Worm (Caenorhabditis elegans) whole organism, L4 larva: ENCODE data around the gene phf-31.

Experiments used
- F26F4.8 ChIP-seq: fragments of 200-800 bp; sonication (Bioruptor generic); conservative IDR thresholded peaks from 2 replicates; pipeline ENCODE4 v1.3.6; 2022; ENCODE audit warnings: missing genetic modification characterization, missing compliant biosample characterization
- F37D6.2 ChIP-seq: sonication (generic microtip); optimal IDR thresholded peaks from 2 replicates; lab custom pipeline; 2016; ENCODE audit warnings: mild to moderate bottlenecking, missing genetic modification characterization, missing compliant biosample characterization
- Y48G9A.11 ChIP-seq: fragments of 200-800 bp; sonication (Bioruptor generic); IDR thresholded peaks from 2 replicates; pipeline ENCODE4 v1.3.6; 2022; ENCODE audit warnings: missing genetic modification reagents, missing genetic modification characterization, missing compliant biosample characterization
- ZK546.5 ChIP-seq, 2 experiments: sonication (generic microtip); optimal IDR thresholded peaks; 2 replicates each; lab custom pipeline; 2017; ENCODE audit warnings: missing biosample characterization in 2 of 2, missing genetic modification characterization in 2 of 2
- aha-1 ChIP-seq: fragments of 150-350 bp; peaks from one replicate; lab custom pipeline; 2014; ENCODE audit warnings: missing biosample characterization, missing genetic modification characterization
- aly-2 ChIP-seq: sonication (generic microtip); optimal IDR thresholded peaks from 2 replicates; lab custom pipeline; 2018; ENCODE audit warnings: missing biosample characterization, missing genetic modification characterization
- ceh-28 ChIP-seq: fragments of 150-350 bp; optimal IDR thresholded peaks from 2 replicates; lab custom pipeline; 2014; ENCODE audit warnings: missing biosample characterization, missing genetic modification reagents, missing genetic modification characterization
- ceh-44 ChIP-seq: fragments of 200-800 bp; sonication (Bioruptor generic); IDR thresholded peaks from 2 replicates; pipeline ENCODE4 v1.3.6; 2022; ENCODE audit warnings: missing genetic modification reagents, missing genetic modification characterization, missing compliant biosample characterization
- ceh-82 ChIP-seq: sonication (generic microtip); optimal IDR thresholded peaks from 2 replicates; lab custom pipeline; 2017; ENCODE audit warnings: missing biosample characterization, missing genetic modification characterization
- ces-1 ChIP-seq: fragments of 150-350 bp; sonication (generic microtip); optimal IDR thresholded peaks from 4 replicates; lab custom pipeline; 2014; ENCODE audit warnings: missing biosample characterization, missing genetic modification reagents, missing genetic modification characterization
- cey-2 ChIP-seq: sonication (generic microtip); optimal IDR thresholded peaks from 3 replicates; lab custom pipeline; 2017; ENCODE audit warnings: missing genetic modification characterization, mild to moderate bottlenecking, missing compliant biosample characterization, antibody characterized with exemption, borderline replicate concordance; ENCODE audit not compliant: insufficient read depth
- daf-16 ChIP-seq, 3 experiments: sonication (generic microtip); optimal IDR thresholded peaks; 2 replicates each; lab custom pipeline; 2016 to 2017; ENCODE audit warnings: missing genetic modification characterization in 3 of 3, missing genetic modification reagents in 3 of 3, mild to moderate bottlenecking in 2 of 3, missing compliant biosample characterization in 2 of 3, missing biosample characterization in 1 of 3, moderate library complexity in 1 of 3
- dmd-6 ChIP-seq: fragments of 200-800 bp; sonication (Bioruptor generic); IDR thresholded peaks from 2 replicates; pipeline ENCODE4 v1.3.6; 2022; ENCODE audit warnings: missing genetic modification reagents, missing genetic modification characterization, missing compliant biosample characterization
- dpl-1 ChIP-seq: fragments of 150-350 bp; optimal IDR thresholded peaks from 2 replicates; lab custom pipeline; 2014; ENCODE audit warnings: missing biosample characterization, missing genetic modification reagents, missing genetic modification characterization
- duxl-1 ChIP-seq: sonication (generic microtip); optimal IDR thresholded peaks from 2 replicates; lab custom pipeline; 2016; ENCODE audit warnings: mild to moderate bottlenecking, missing genetic modification characterization, moderate library complexity, missing compliant biosample characterization; ENCODE audit not compliant: poor library complexity
- dve-1 ChIP-seq: sonication (generic microtip); optimal IDR thresholded peaks from 2 replicates; lab custom pipeline; 2017; ENCODE audit warnings: antibody characterized with exemption, mild to moderate bottlenecking, missing genetic modification characterization, missing compliant biosample characterization; ENCODE audit not compliant: insufficient read depth
- hlh-11 ChIP-seq: fragments of 200-800 bp; sonication (Bioruptor generic); optimal IDR thresholded peaks from 2 replicates; lab custom pipeline; 2018; ENCODE audit warnings: mild to moderate bottlenecking, missing genetic modification characterization, missing compliant biosample characterization
- hlh-30 ChIP-seq: sonication (generic microtip); optimal IDR thresholded peaks from 2 replicates; lab custom pipeline; 2017; ENCODE audit warnings: antibody characterized with exemption, mild to moderate bottlenecking, missing genetic modification characterization, missing compliant biosample characterization; ENCODE audit not compliant: insufficient read depth
- hmg-1.1 ChIP-seq: fragments of 200-800 bp; sonication (Bioruptor generic); IDR thresholded peaks from 2 replicates; pipeline ENCODE4 v1.3.6; 2022; ENCODE audit warnings: missing genetic modification reagents, missing genetic modification characterization, missing compliant biosample characterization
- lim-7 ChIP-seq: fragments of 200-800 bp; sonication (Bioruptor generic); IDR thresholded peaks from 2 replicates; pipeline ENCODE4 v1.3.6; 2022; ENCODE audit warnings: missing genetic modification characterization, missing compliant biosample characterization
- lin-1 ChIP-seq: fragments of 200-800 bp; sonication (Bioruptor generic); IDR thresholded peaks from 2 replicates; pipeline ENCODE4 v1.3.6; 2022; ENCODE audit warnings: missing genetic modification reagents, missing genetic modification characterization, missing compliant biosample characterization
- lin-13 ChIP-seq: fragments of 150-350 bp; optimal IDR thresholded peaks from 2 replicates; lab custom pipeline; 2014; ENCODE audit warnings: missing biosample characterization, missing genetic modification reagents, missing genetic modification characterization
- lin-39 ChIP-seq: fragments of 150-350 bp; optimal IDR thresholded peaks from 2 replicates; lab custom pipeline; 2014; ENCODE audit warnings: missing biosample characterization, missing genetic modification reagents, missing genetic modification characterization
- madf-5 ChIP-seq, 2 experiments: fragments of 200-800 bp; sonication (Bioruptor generic); IDR thresholded peaks; 2 replicates each; pipeline ENCODE4 v1.3.6; 2022; ENCODE audit warnings: missing compliant biosample characterization in 2 of 2, missing genetic modification characterization in 2 of 2
- mdl-1 ChIP-seq, 2 experiments: fragments of 150-350 bp in 1 of 2; sonication (generic microtip) in 1 of 2; optimal IDR thresholded peaks; 2 replicates each; lab custom pipeline; 2014 to 2017; ENCODE audit warnings: missing biosample characterization in 2 of 2, missing genetic modification characterization in 2 of 2
- mdt-29 ChIP-seq: fragments of 200-800 bp; sonication (Bioruptor generic); IDR thresholded peaks from 2 replicates; pipeline ENCODE4 v1.3.6; 2022; ENCODE audit warnings: missing genetic modification reagents, missing genetic modification characterization, missing compliant biosample characterization
- nhr-11 ChIP-seq: fragments of 150-350 bp; optimal IDR thresholded peaks from 2 replicates; lab custom pipeline; 2014; ENCODE audit warnings: missing biosample characterization, missing genetic modification characterization
- nhr-28 ChIP-seq: fragments of 150-350 bp; optimal IDR thresholded peaks from 2 replicates; lab custom pipeline; 2014; ENCODE audit warnings: missing biosample characterization, missing genetic modification characterization
- nhr-76 ChIP-seq: fragments of 150-350 bp; optimal IDR thresholded peaks from 2 replicates; lab custom pipeline; 2014; ENCODE audit warnings: missing biosample characterization, missing genetic modification characterization
- pha-4 ChIP-seq, 2 experiments: fragments of 150-350 bp in 1 of 2; fragments of 200-800 bp in 1 of 2; sonication (Bioruptor generic) in 1 of 2; IDR thresholded peaks in 1 of 2; optimal IDR thresholded peaks in 1 of 2; 2 replicates each; pipeline versions ENCODE4 v1.3.6 to Lab custom; 2014 to 2022; ENCODE audit warnings: missing genetic modification characterization in 2 of 2, missing genetic modification reagents in 2 of 2, missing biosample characterization in 1 of 2, missing compliant biosample characterization in 1 of 2
- php-3 ChIP-seq: fragments of 200-800 bp; sonication (Bioruptor generic); IDR thresholded peaks from 2 replicates; pipeline ENCODE4 v1.3.6; 2022; ENCODE audit warnings: missing genetic modification reagents, missing genetic modification characterization, missing compliant biosample characterization
- pqm-1 ChIP-seq: sonication (generic microtip); optimal IDR thresholded peaks from 2 replicates; lab custom pipeline; 2017; ENCODE audit warnings: missing biosample characterization, missing genetic modification characterization
- sdz-12 ChIP-seq: fragments of 200-800 bp; sonication (Bioruptor generic); optimal IDR thresholded peaks from 2 replicates; lab custom pipeline; 2018; ENCODE audit warnings: mild to moderate bottlenecking, missing genetic modification characterization, missing compliant biosample characterization
- set-16 ChIP-seq: fragments of 200-800 bp; sonication (Bioruptor generic); IDR thresholded peaks from 2 replicates; pipeline ENCODE4 v1.3.6; 2022; ENCODE audit warnings: missing genetic modification reagents, missing genetic modification characterization, missing compliant biosample characterization
- snpc-1.2 ChIP-seq: fragments of 200-800 bp; sonication (Bioruptor generic); IDR thresholded peaks from 2 replicates; pipeline ENCODE4 v1.3.6; 2022; ENCODE audit warnings: missing genetic modification reagents, missing genetic modification characterization, missing compliant biosample characterization
- snpc-4 ChIP-seq: fragments of 150-350 bp; optimal IDR thresholded peaks from 2 replicates; lab custom pipeline; 2014; ENCODE audit warnings: missing biosample characterization, missing genetic modification characterization
- tag-97 ChIP-seq: fragments of 200-800 bp; sonication (Bioruptor generic); IDR thresholded peaks from 2 replicates; pipeline ENCODE4 v1.3.6; 2022; ENCODE audit warnings: missing genetic modification characterization, missing compliant biosample characterization
- tra-1 ChIP-seq: fragments of 200-800 bp; sonication (Bioruptor generic); IDR thresholded peaks from 2 replicates; pipeline ENCODE4 v1.3.6; 2022; ENCODE audit warnings: missing genetic modification reagents, missing genetic modification characterization, missing compliant biosample characterization
- unc-62 ChIP-seq, 3 experiments: fragments of 150-350 bp in 1 of 3; sonication (generic microtip); optimal IDR thresholded peaks in 2 of 3; peaks in 1 of 3; 1 replicate in 1 of 3; 2 replicates in 2 of 3; lab custom pipeline; 2014 to 2017; ENCODE audit warnings: missing biosample characterization in 3 of 3, missing genetic modification characterization in 3 of 3, missing genetic modification reagents in 3 of 3, missing genotype in 1 of 3
- zag-1 ChIP-seq: fragments of 150-350 bp; optimal IDR thresholded peaks from 2 replicates; lab custom pipeline; 2014; ENCODE audit warnings: missing biosample characterization, missing genetic modification characterization
- zip-11 ChIP-seq: fragments of 200-800 bp; sonication (Bioruptor generic); IDR thresholded peaks from 2 replicates; pipeline ENCODE4 v1.3.6; 2022; ENCODE audit warnings: missing genetic modification characterization, missing compliant biosample characterization
- zip-2 ChIP-seq: fragments of 150-350 bp; optimal IDR thresholded peaks from 2 replicates; lab custom pipeline; 2014; ENCODE audit warnings: missing biosample characterization, missing genetic modification characterization
- ztf-11 ChIP-seq: fragments of 150-350 bp; optimal IDR thresholded peaks from 2 replicates; lab custom pipeline; 2014; ENCODE audit warnings: missing biosample characterization, missing genetic modification characterization

phf-31 gene

ce11 chrX:10691643-10692042 lies 9.8 kb downstream of the phf-31 start, which contains the start of gene yap-1:
Gene yap-1, plus strand, starts transcription at chrX:10691943.
- TF ChIP-seq F26F4.8 (GFP tag; lab: Robert Waterston, UW) (no peak), unc-62 (GFP tag; optimal IDR thresholded peaks at IDR 0.05 in 1 of 2; lab: Kevin White, UChicago) (peak in 1 of 2 experiments; percentile 43), unc-62 (tag; optimal IDR thresholded peaks at IDR 0.05; lab: Kevin White, UChicago) (no peak)
- TF ChIP-seq, all 104 proteins: peak for 1

ce11 chrX:10692057-10692456 lies 10.3 kb downstream of the phf-31 start:
- TF ChIP-seq aha-1: no peak
- TF ChIP-seq snpc-4: no peak
- no peak for TF ChIP-seq ceh-82 (tag; lab: Kevin White, UChicago)
- TF ChIP-seq dpl-1 (GFP tag; lab: Kevin White, UChicago): no peak
- TF ChIP-seq ztf-11 (tag; lab: Kevin White, UChicago): no peak
- no peak for TF ChIP-seq tag-97
- TF ChIP-seq zip-11 (GFP tag; lab: Robert Waterston, UW): no peak
- TF ChIP-seq zag-1 (tag; lab: Kevin White, UChicago): no peak
- no peak for TF ChIP-seq madf-5 (GFP tag; IDR thresholded peaks at IDR 0.05; lab: Robert Waterston, UW)
- TF ChIP-seq cey-2: no peak
- TF ChIP-seq snpc-1.2 (GFP tag; lab: Robert Waterston, UW): no peak
- no peak for TF ChIP-seq mdl-1 (tag; optimal IDR thresholded peaks at IDR 0.05; lab: Kevin White, UChicago)

- no peak for TF ChIP-seq F37D6.2 (tag; lab: Kevin White, UChicago)
- TF ChIP-seq nhr-28: peak; percentile 55
- TF ChIP-seq daf-16 (GFP tag; optimal IDR thresholded peaks at IDR 0.05; lab: Kevin White, UChicago): no peak
- TF ChIP-seq daf-16 (tag; optimal IDR thresholded peaks at IDR 0.05; lab: Kevin White, UChicago): peak; percentile 23
- TF ChIP-seq dve-1 (tag; lab: Kevin White, UChicago): peak; percentile 68
- TF ChIP-seq pqm-1 (tag; lab: Kevin White, UChicago): peak; percentile 32
- TF ChIP-seq hlh-30 (tag; lab: Kevin White, UChicago): peak; percentile 43
- no peak for TF ChIP-seq duxl-1 (tag; lab: Kevin White, UChicago)
- no peak for TF ChIP-seq dpl-1 (GFP tag; lab: Kevin White, UChicago)
- peak; percentile 40 for TF ChIP-seq hlh-11
- 0 out of 2 replicates have a peak, but pooled peaks have one; percentile 21 for TF ChIP-seq lin-1 (GFP tag; lab: Robert Waterston, UW)
- peak; percentile 32 for TF ChIP-seq dmd-6
- TF ChIP-seq unc-62 (GFP tag; optimal IDR thresholded peaks at IDR 0.05 in 1 of 2; lab: Kevin White, UChicago): peak in 1 of 2 experiments; percentile 44
- no peak for TF ChIP-seq unc-62 (tag; optimal IDR thresholded peaks at IDR 0.05; lab: Kevin White, UChicago)
- TF ChIP-seq php-3: 0 out of 2 replicates have a peak, but pooled peaks have one; percentile 6
- no peak for TF ChIP-seq zag-1 (tag; lab: Kevin White, UChicago)
Observed at ce11 chrX:10694248-10694647, 12.4 kb downstream of the phf-31 start.

- no peak for TF ChIP-seq tra-1 (GFP tag; lab: Robert Waterston, UW)
- no peak for TF ChIP-seq zip-2 (tag; lab: Kevin White, UChicago)
- TF ChIP-seq aly-2 (tag; lab: Kevin White, UChicago): no peak
- TF ChIP-seq snpc-1.2 (GFP tag; lab: Robert Waterston, UW): no peak
- TF ChIP-seq zag-1 (tag; lab: Kevin White, UChicago): no peak
- no peak for TF ChIP-seq Y48G9A.11
- peak; percentile 40 for TF ChIP-seq nhr-11 (tag; lab: Kevin White, UChicago)
- no peak for TF ChIP-seq hmg-1.1 (GFP tag; lab: Robert Waterston, UW)
- TF ChIP-seq F26F4.8 (GFP tag; lab: Robert Waterston, UW): no peak
- no peak for TF ChIP-seq ZK546.5 (tag; optimal IDR thresholded peaks at IDR 0.05; lab: Kevin White, UChicago)
- TF ChIP-seq ces-1: no peak
- TF ChIP-seq unc-62 (GFP tag; optimal IDR thresholded peaks at IDR 0.05 in 1 of 2; lab: Kevin White, UChicago): no peak
- no peak for TF ChIP-seq unc-62 (tag; optimal IDR thresholded peaks at IDR 0.05; lab: Kevin White, UChicago)
- no peak for TF ChIP-seq mdt-29 (GFP tag; lab: Robert Waterston, UW)
- no peak for TF ChIP-seq ceh-28 (tag; lab: Kevin White, UChicago)
- no peak for TF ChIP-seq pha-4 (GFP tag; IDR thresholded peaks at IDR 0.05; lab: Robert Waterston, UW)
- peak; percentile 13 for TF ChIP-seq pha-4 (tag; optimal IDR thresholded peaks at IDR 0.05; lab: Kevin White, UChicago)
- no peak for TF ChIP-seq lin-39 (tag; lab: Kevin White, UChicago)
- no peak for TF ChIP-seq ceh-44 (GFP tag; lab: Robert Waterston, UW)
- no peak for TF ChIP-seq sdz-12 (GFP tag; lab: Kevin White, UChicago)
- no peak for TF ChIP-seq nhr-76 (tag; lab: Kevin White, UChicago)
- no peak for TF ChIP-seq daf-16 (GFP tag; optimal IDR thresholded peaks at IDR 0.05; lab: Kevin White, UChicago)
- peak; percentile 57 for TF ChIP-seq daf-16 (tag; optimal IDR thresholded peaks at IDR 0.05; lab: Kevin White, UChicago)
- peak; percentile 3 for TF ChIP-seq lin-13 (GFP tag; lab: Kevin White, UChicago)
- TF ChIP-seq set-16 (GFP tag; lab: Robert Waterston, UW): no peak
- TF ChIP-seq ztf-11 (tag; lab: Kevin White, UChicago): no peak
- TF ChIP-seq lim-7 (GFP tag; lab: Robert Waterston, UW): no peak
Observed at ce11 chrX:10694933-10695332, 13.1 kb downstream of the phf-31 start, which contains the start of gene plpp-1.3. Gene plpp-1.3, plus strand, starts transcription at chrX:10695312.
